ENCODE assay signal across 2 fruit fly cellular contexts in the genomic region with DNA sequence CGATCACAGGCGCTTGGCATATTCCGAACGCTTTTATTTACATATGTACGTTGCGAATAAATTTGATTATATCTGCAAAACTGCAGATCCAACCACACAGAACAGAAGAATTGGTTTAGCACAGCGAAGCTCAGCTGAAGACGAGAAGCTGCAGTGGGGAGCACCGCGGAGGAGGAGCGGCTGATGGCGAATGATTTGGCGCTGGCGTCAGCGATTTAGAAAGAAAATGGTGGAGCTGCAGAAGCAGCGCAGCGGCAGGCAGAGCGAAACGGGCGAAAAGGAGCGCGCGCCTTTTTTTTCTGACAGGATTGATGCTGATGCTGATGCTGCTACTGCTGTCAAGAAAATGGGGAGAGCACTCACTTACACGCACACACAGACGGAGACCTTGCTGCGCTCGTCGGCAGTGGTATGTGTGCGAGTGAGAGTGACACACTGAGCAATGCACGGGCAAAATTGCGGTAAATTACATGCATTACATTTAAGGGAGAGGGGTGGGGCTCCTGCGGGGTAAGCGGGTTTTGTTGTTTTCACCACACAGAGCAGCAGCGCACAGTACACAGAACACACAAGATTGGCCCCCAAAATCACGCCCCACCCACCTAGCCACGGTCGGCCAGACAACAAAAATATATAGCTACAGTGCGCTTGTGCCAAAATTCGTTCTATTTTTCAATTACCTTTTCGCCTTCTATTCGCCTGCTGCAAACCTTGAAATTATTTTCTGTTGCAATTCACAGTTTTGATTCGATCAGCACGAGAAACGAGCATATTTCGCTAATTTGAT.
TF ChIP-seq lines count a peak whose summit lies in the region.

No protein-coding gene starts in this region.

TF ChIP-seq in whole organism, embryonic, 481 proteins besides CTCF, POLR2A, EP300 and RAD21 (continued from another document):
- TF ChIP-seq CG14050 (GFP tag; IDR thresholded peaks at IDR 0.05; lab: Robert Waterston, UW) (no peak), Drgx (GFP tag; IDR thresholded peaks at IDR 0.05; lab: Robert Waterston, UW) (peak; percentile 35; the same call in 1 of the 2 replicates), sc (optimal IDR thresholded peaks at IDR 0.05; lab: Kevin White, UChicago) (no peak), sc (GFP tag; optimal IDR thresholded peaks at IDR 0.05; lab: Kevin White, UChicago) (no peak), gce (GFP tag; IDR thresholded peaks at IDR 0.05; lab: Robert Waterston, UW) (no peak), H2.0 (GFP tag; IDR thresholded peaks at IDR 0.05; lab: Robert Waterston, UW) (no peak), CG34224 (GFP tag; IDR thresholded peaks at IDR 0.05; lab: Robert Waterston, UW; ENCODE audit: partially characterized antibody) (no peak), kni (GFP tag; optimal IDR thresholded peaks at IDR 0.05; lab: Kevin White, UChicago) (no peak), Mrtf (GFP tag; IDR thresholded peaks at IDR 0.05; lab: Robert Waterston, UW) (no peak), CG6854 (GFP tag; optimal IDR thresholded peaks at IDR 0.05; lab: Kevin White, UChicago) (peak; percentile 38), CG9876 (GFP tag; optimal IDR thresholded peaks at IDR 0.05; lab: Kevin White, UChicago) (no peak), Adf1 (GFP tag; IDR thresholded peaks at IDR 0.05; lab: Robert Waterston, UW) (peak; percentile 5; the same call in 1 of the 2 replicates), Kr (GFP tag; optimal IDR thresholded peaks at IDR 0.05; lab: Kevin White, UChicago) (no peak), hb (GFP tag; IDR thresholded peaks at IDR 0.05; lab: Robert Waterston, UW; ENCODE audit: partially characterized antibody) (no peak), CG11456 (GFP tag; IDR thresholded peaks at IDR 0.05; lab: Robert Waterston, UW) (no peak), Ravus (GFP tag; IDR thresholded peaks at IDR 0.05; lab: Robert Waterston, UW) (no peak), Opbp (GFP tag; IDR thresholded peaks at IDR 0.05; lab: Robert Waterston, UW; ENCODE audit: partially characterized antibody) (peak; percentile 44; the same call in 2 of the 3 replicates), pnt (GFP tag; optimal IDR thresholded peaks at IDR 0.05; lab: Kevin White, UChicago) (no peak), p53 (GFP tag; optimal IDR thresholded peaks at IDR 0.05; lab: Kevin White, UChicago) (no peak), bsh (GFP tag; optimal IDR thresholded peaks at IDR 0.05; lab: Kevin White, UChicago) (no peak), bab2 (GFP tag; optimal IDR thresholded peaks at IDR 0.05; lab: Kevin White, UChicago) (no peak), Lim3 (GFP tag; IDR thresholded peaks at IDR 0.05; lab: Robert Waterston, UW) (no peak), ems (GFP tag; optimal IDR thresholded peaks at IDR 0.05; lab: Kevin White, UChicago) (no peak), lov (optimal IDR thresholded peaks at IDR 0.05; lab: Kevin White, UChicago) (no peak), lov (GFP tag; IDR thresholded peaks at IDR 0.05; lab: Robert Waterston, UW) (0 out of 3 replicates have a peak, but pooled peaks have one; percentile 48), CG14441 (GFP tag; IDR thresholded peaks at IDR 0.05; lab: Robert Waterston, UW) (no peak), hkb (optimal IDR thresholded peaks at IDR 0.05; lab: Kevin White, UChicago) (no peak), hkb (GFP tag; IDR thresholded peaks at IDR 0.05; lab: Robert Waterston, UW) (0 out of 2 replicates have a peak, but pooled peaks have one; percentile 24), pho (GFP tag; optimal IDR thresholded peaks at IDR 0.05; lab: Kevin White, UChicago) (no peak), CG8924 (tag; optimal IDR thresholded peaks at IDR 0.05; lab: Kevin White, UChicago) (no peak), br (optimal IDR thresholded peaks at IDR 0.05; lab: Kevin White, UChicago) (no peak), otp (GFP tag; IDR thresholded peaks at IDR 0.05; lab: Robert Waterston, UW) (no peak), NFAT (GFP tag; IDR thresholded peaks at IDR 0.05; lab: Robert Waterston, UW) (no peak), lilli (GFP tag; optimal IDR thresholded peaks at IDR 0.05; lab: Kevin White, UChicago) (no peak), odd (GFP tag; optimal IDR thresholded peaks at IDR 0.05; lab: Kevin White, UChicago) (no peak), CG14860 (GFP tag; IDR thresholded peaks at IDR 0.05; lab: Robert Waterston, UW; ENCODE audit: partially characterized antibody) (no peak), corto (GFP tag; optimal IDR thresholded peaks at IDR 0.05; lab: Kevin White, UChicago) (no peak), dimm (GFP tag; IDR thresholded peaks at IDR 0.05; lab: Robert Waterston, UW) (no peak), CG3838 (GFP tag; optimal IDR thresholded peaks at IDR 0.05; lab: Kevin White, UChicago) (no peak), CG6272 (GFP tag; IDR thresholded peaks at IDR 0.05; lab: Robert Waterston, UW) (no peak), Med (GFP tag; lab: Kevin White, UChicago) (peak; percentile 75), CG7556 (GFP tag; optimal IDR thresholded peaks at IDR 0.05; lab: Kevin White, UChicago) (no peak), nerfin-1 (tag; optimal IDR thresholded peaks at IDR 0.05; lab: Kevin White, UChicago) (peak; percentile 16), chinmo (GFP tag; IDR thresholded peaks at IDR 0.05; lab: Robert Waterston, UW; ENCODE audit: partially characterized antibody) (no peak), gsb (GFP tag; IDR thresholded peaks at IDR 0.05; lab: Robert Waterston, UW) (no peak), CG9609 (GFP tag; optimal IDR thresholded peaks at IDR 0.05; lab: Kevin White, UChicago) (no peak), CG10366 (GFP tag; IDR thresholded peaks at IDR 0.05; lab: Robert Waterston, UW) (no peak), CG16863 (GFP tag; optimal IDR thresholded peaks at IDR 0.05; lab: Kevin White, UChicago) (no peak), Bteb2 (GFP tag; optimal IDR thresholded peaks at IDR 0.05; lab: Kevin White, UChicago) (no peak), ATbp (GFP tag; optimal IDR thresholded peaks at IDR 0.05; lab: Kevin White, UChicago) (no peak), CG15073 (GFP tag; optimal IDR thresholded peaks at IDR 0.05; lab: Kevin White, UChicago) (no peak), org-1 (GFP tag; optimal IDR thresholded peaks at IDR 0.05; lab: Kevin White, UChicago) (no peak), usp (GFP tag; optimal IDR thresholded peaks at IDR 0.05; lab: Kevin White, UChicago) (no peak), CG17359 (tag; optimal IDR thresholded peaks at IDR 0.05; lab: Kevin White, UChicago) (no peak), esg (GFP tag; conservative IDR thresholded peaks at IDR 0.05; lab: Robert Waterston, UW) (no peak)

TF ChIP-seq in whole organism, prepupa, 60 proteins besides CTCF, POLR2A, EP300 and RAD21 (continued from another document):
- peak; percentile 41 for TF ChIP-seq CG6854 (GFP tag; optimal IDR thresholded peaks at IDR 0.05; lab: Kevin White, UChicago)
- TF ChIP-seq CG1621 (tag; optimal IDR thresholded peaks at IDR 0.05; lab: Kevin White, UChicago): peak; percentile 2
- 0 out of 2 replicates have a peak, but pooled peaks have one; percentile 31 for TF ChIP-seq CG15336 (GFP tag; IDR thresholded peaks at IDR 0.05; lab: Robert Waterston, UW)
- no peak for TF ChIP-seq Met (GFP tag; optimal IDR thresholded peaks at IDR 0.05; lab: Kevin White, UChicago)
- peak in 1 of 2 experiments; percentile 21 for TF ChIP-seq ss (GFP tag; optimal IDR thresholded peaks at IDR 0.05; lab: Kevin White, UChicago)
- TF ChIP-seq net (GFP tag; optimal IDR thresholded peaks at IDR 0.05; lab: Kevin White, UChicago): peak; percentile 18
- peak; percentile 52 for TF ChIP-seq achi (GFP tag; optimal IDR thresholded peaks at IDR 0.05; lab: Kevin White, UChicago)
- peak; percentile 13 for TF ChIP-seq Sox102F (GFP tag; optimal IDR thresholded peaks at IDR 0.05; lab: Kevin White, UChicago)
- no peak for TF ChIP-seq spab (GFP tag; optimal IDR thresholded peaks at IDR 0.05; lab: Kevin White, UChicago)
